Worm (Caenorhabditis elegans) whole organism, early embryonic: ENCODE data around the gene F53H8.3.

Source experiments
- B0310.2 ChIP-seq: sonication (generic microtip); optimal IDR thresholded peaks from 2 replicates; lab custom pipeline; 2016; ENCODE audit warnings: mild to moderate bottlenecking, missing genetic modification characterization, missing compliant biosample characterization
- F13C5.2 ChIP-seq: sonication (generic microtip); optimal IDR thresholded peaks from 2 replicates; lab custom pipeline; 2017; ENCODE audit warnings: mild to moderate bottlenecking, missing genetic modification characterization, inconsistent platforms, missing compliant biosample characterization
- aly-1 ChIP-seq: sonication (generic microtip); optimal IDR thresholded peaks from 2 replicates; lab custom pipeline; 2016; ENCODE audit warnings: missing genetic modification characterization, missing compliant biosample characterization
- ama-1 ChIP-seq: fragments of 150-350 bp; optimal IDR thresholded peaks from 2 replicates; lab custom pipeline; 2014
- ceh-13 ChIP-seq: fragments of 200-800 bp; sonication (Bioruptor generic); optimal IDR thresholded peaks from 2 replicates; lab custom pipeline; 2018; ENCODE audit warnings: mild to moderate bottlenecking, missing genetic modification characterization, missing compliant biosample characterization
- ceh-36 ChIP-seq: sonication (generic microtip); optimal IDR thresholded peaks from 2 replicates; lab custom pipeline; 2016; ENCODE audit warnings: missing genetic modification characterization, inconsistent platforms, missing compliant biosample characterization
- ets-7 ChIP-seq: sonication (generic microtip); optimal IDR thresholded peaks from 2 replicates; lab custom pipeline; 2016; ENCODE audit warnings: missing genotype, missing genetic modification characterization, missing compliant biosample characterization
- flt-1 ChIP-seq: fragments of 200-800 bp; sonication (Bioruptor generic); IDR thresholded peaks from 2 replicates; pipeline ENCODE4 v1.3.6; 2022; ENCODE audit warnings: missing genetic modification characterization, missing compliant biosample characterization
- hmbx-1 ChIP-seq: sonication (generic microtip); optimal IDR thresholded peaks from 2 replicates; lab custom pipeline; 2016; ENCODE audit warnings: mild to moderate bottlenecking, missing genetic modification characterization, missing compliant biosample characterization
- hmg-4 ChIP-seq: fragments of 200-800 bp; sonication (Bioruptor generic); optimal IDR thresholded peaks from 2 replicates; lab custom pipeline; 2018; ENCODE audit warnings: mild to moderate bottlenecking, missing genetic modification characterization, missing compliant biosample characterization
- hnd-1 ChIP-seq: sonication (generic microtip); optimal IDR thresholded peaks from 2 replicates; lab custom pipeline; 2016; ENCODE audit warnings: missing genetic modification characterization, missing compliant biosample characterization
- pes-1 ChIP-seq: fragments of 200-800 bp; sonication (Bioruptor generic); IDR thresholded peaks from 2 replicates; pipeline ENCODE4 v1.3.6; 2022; ENCODE audit warnings: missing genetic modification reagents, missing genetic modification characterization, missing compliant biosample characterization
- scrt-1 ChIP-seq: fragments of 200-800 bp; sonication (Bioruptor generic); IDR thresholded peaks from 2 replicates; pipeline ENCODE4 v1.3.6; 2022; ENCODE audit warnings: missing genetic modification characterization, missing compliant biosample characterization
- sea-1 ChIP-seq: fragments of 200-800 bp; sonication (Bioruptor generic); conservative IDR thresholded peaks from 2 replicates; pipeline ENCODE4 v1.3.6; 2022; ENCODE audit warnings: missing genetic modification characterization, missing compliant biosample characterization
- tbx-11 ChIP-seq: fragments of 200-800 bp; sonication (Bioruptor generic); IDR thresholded peaks from 2 replicates; pipeline ENCODE4 v1.3.6; 2022; ENCODE audit warnings: missing genetic modification characterization, missing compliant biosample characterization
- tbx-37 ChIP-seq: fragments of 200-800 bp; sonication (Bioruptor generic); conservative IDR thresholded peaks from 2 replicates; pipeline ENCODE4 v1.3.6; 2022; ENCODE audit warnings: missing genetic modification reagents, missing genetic modification characterization, missing compliant biosample characterization
- tra-4 ChIP-seq: sonication (generic microtip); optimal IDR thresholded peaks from 2 replicates; lab custom pipeline; 2017; ENCODE audit warnings: missing genetic modification characterization, missing compliant biosample characterization

The F53H8.3 gene

ce11 chrX:977958-978686 is 39.8 kb downstream of the F53H8.3 start, which contains the start of gene abhd-3.2:
Gene abhd-3.2, minus strand, starts transcription at chrX:978008.
- TF ChIP-seq hmbx-1 (tag; lab: Kevin White, UChicago) = no peak
- TF ChIP-seq ets-7 = no peak
- TF ChIP-seq flt-1 (GFP tag; lab: Robert Waterston, UW) = no peak
- no peak for TF ChIP-seq B0310.2 (tag; lab: Kevin White, UChicago)
- TF ChIP-seq hmg-4 = no peak
- no peak for TF ChIP-seq tbx-11 (GFP tag; lab: Robert Waterston, UW)
- TF ChIP-seq sea-1 = no peak
- no peak for TF ChIP-seq ceh-13 (GFP tag; lab: Kevin White, UChicago)
- no peak for TF ChIP-seq hnd-1
- TF ChIP-seq ama-1 (lab: Kevin White, UChicago) = no peak
- no peak for TF ChIP-seq tbx-37 (GFP tag; lab: Robert Waterston, UW)
- no peak for TF ChIP-seq tra-4 (tag; lab: Kevin White, UChicago)
- no peak for TF ChIP-seq scrt-1 (GFP tag; lab: Robert Waterston, UW)
- no peak for TF ChIP-seq aly-1 (tag; lab: Kevin White, UChicago)
- TF ChIP-seq F13C5.2 (tag; lab: Kevin White, UChicago) = no peak
- no peak for TF ChIP-seq ceh-36 (tag; lab: Kevin White, UChicago)

DNA sequence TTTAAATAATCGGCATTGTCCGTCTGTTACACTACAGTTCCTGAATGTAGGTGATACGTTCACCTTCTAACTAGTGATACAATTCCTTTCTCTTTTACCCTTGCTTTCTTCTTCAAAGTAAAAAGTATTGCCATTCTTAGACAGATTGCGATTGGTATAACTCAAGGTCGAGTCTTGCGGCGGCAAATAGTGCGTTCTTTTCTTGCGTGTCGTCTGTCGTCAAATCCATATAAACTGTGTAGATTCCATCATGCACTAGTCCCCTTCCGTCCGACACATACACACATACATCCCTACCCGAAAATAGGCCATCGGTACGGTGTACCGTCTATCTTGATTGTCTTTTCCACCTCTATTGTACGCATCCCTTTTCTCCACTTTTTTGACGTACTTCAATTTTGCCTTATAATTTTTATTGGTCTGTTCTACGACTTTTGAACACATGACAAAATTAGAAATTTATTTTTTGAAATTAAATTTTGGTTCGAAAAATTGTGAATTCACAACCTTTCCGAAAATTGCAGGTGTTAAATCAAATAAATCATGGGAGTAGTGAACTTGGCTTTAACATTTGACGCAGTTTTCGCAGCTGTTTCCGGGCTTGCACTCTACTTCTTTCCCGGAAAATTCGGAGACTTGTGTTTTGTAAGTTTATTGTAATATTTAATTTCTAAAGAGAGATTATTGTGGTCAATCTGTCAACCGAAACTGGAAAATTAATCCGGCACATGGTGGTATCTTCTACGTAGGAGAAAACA is 42.1 kb downstream of the F53H8.3 start, which contains the start of gene C44C1.1:
C44C1.1 (plus strand) TSS at position 525 of the 758 bp plus-strand sequence.
- TF ChIP-seq ama-1 (lab: Kevin White, UChicago) (no peak), hnd-1 (no peak), ceh-36 (tag; lab: Kevin White, UChicago) (no peak), B0310.2 (tag; lab: Kevin White, UChicago) (no peak), flt-1 (GFP tag; lab: Robert Waterston, UW) (no peak), sea-1 (no peak), ceh-13 (GFP tag; lab: Kevin White, UChicago) (no peak), tra-4 (tag; lab: Kevin White, UChicago) (no peak), scrt-1 (GFP tag; lab: Robert Waterston, UW) (no peak), aly-1 (tag; lab: Kevin White, UChicago) (no peak)

- no peak for TF ChIP-seq hmg-4
- TF ChIP-seq sea-1 = no peak
- TF ChIP-seq ceh-36 (tag; lab: Kevin White, UChicago) = no peak
- no peak for TF ChIP-seq tbx-37 (GFP tag; lab: Robert Waterston, UW)
- TF ChIP-seq tra-4 (tag; lab: Kevin White, UChicago) = no peak
- TF ChIP-seq tbx-11 (GFP tag; lab: Robert Waterston, UW) = no peak
- no peak for TF ChIP-seq ets-7
- no peak for TF ChIP-seq scrt-1 (GFP tag; lab: Robert Waterston, UW)
- TF ChIP-seq aly-1 (tag; lab: Kevin White, UChicago) = no peak
- TF ChIP-seq hmbx-1 (tag; lab: Kevin White, UChicago) = no peak
- TF ChIP-seq ama-1 (lab: Kevin White, UChicago) = no peak
- no peak for TF ChIP-seq pes-1
- no peak for TF ChIP-seq flt-1 (GFP tag; lab: Robert Waterston, UW)
- no peak for TF ChIP-seq B0310.2 (tag; lab: Kevin White, UChicago)
- TF ChIP-seq F13C5.2 (tag; lab: Kevin White, UChicago) = no peak
- no peak for TF ChIP-seq hnd-1
Measured at ce11 chrX:982598-982997, 44.3 kb downstream of the F53H8.3 start.

DNA sequence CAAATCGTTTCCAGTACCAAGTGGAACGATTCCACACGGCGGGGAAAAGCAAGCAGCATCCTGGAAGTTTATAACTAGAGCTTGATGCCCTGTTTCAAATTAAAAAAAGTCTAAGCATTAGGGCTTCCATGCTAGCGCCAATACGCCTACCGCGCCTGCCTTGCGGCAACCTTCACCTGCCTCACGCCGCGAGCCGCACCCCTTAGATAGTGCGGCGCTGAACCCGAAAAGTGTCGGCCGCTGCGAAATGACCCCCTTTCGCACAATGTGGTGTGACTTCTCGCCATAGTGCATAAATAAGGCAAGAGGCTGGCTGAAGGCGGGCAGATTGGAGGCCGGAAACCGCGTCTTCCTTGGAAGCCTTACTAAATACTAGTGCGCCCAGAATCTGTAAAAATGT is 48.1 kb downstream of the F53H8.3 start:
- TF ChIP-seq tra-4 (tag; lab: Kevin White, UChicago) (no peak), ceh-13 (GFP tag; lab: Kevin White, UChicago) (no peak), hmg-4 (peak; percentile 43), pes-1 (peak; percentile 34; the same call in 1 of the 2 replicates), tbx-37 (GFP tag; lab: Robert Waterston, UW) (0 out of 2 replicates have a peak, but pooled peaks have one; percentile 5), flt-1 (GFP tag; lab: Robert Waterston, UW) (no peak), aly-1 (tag; lab: Kevin White, UChicago) (no peak), F13C5.2 (tag; lab: Kevin White, UChicago) (no peak)

ce11 chrX:991274-991673 is 52.9 kb downstream of the F53H8.3 start, which contains the start of the genes C09E10.3 and dgk-1:
Gene C09E10.3, minus strand, starts transcription at chrX:991374.
Gene dgk-1, minus strand, starts transcription at chrX:991456.
- no peak for TF ChIP-seq ceh-36 (tag; lab: Kevin White, UChicago)
- TF ChIP-seq tbx-11 (GFP tag; lab: Robert Waterston, UW) = no peak
- no peak for TF ChIP-seq scrt-1 (GFP tag; lab: Robert Waterston, UW)
- no peak for TF ChIP-seq sea-1
- TF ChIP-seq ama-1 (lab: Kevin White, UChicago) = no peak
- TF ChIP-seq hmbx-1 (tag; lab: Kevin White, UChicago) = no peak
- no peak for TF ChIP-seq pes-1
- TF ChIP-seq hnd-1 = no peak
- TF ChIP-seq B0310.2 (tag; lab: Kevin White, UChicago) = no peak
- no peak for TF ChIP-seq tbx-37 (GFP tag; lab: Robert Waterston, UW)
- no peak for TF ChIP-seq flt-1 (GFP tag; lab: Robert Waterston, UW)
- TF ChIP-seq ceh-13 (GFP tag; lab: Kevin White, UChicago) = no peak
